Fruit fly (Drosophila melanogaster) whole organism: ENCODE data around the gene CG12231.

ENCODE experiments used
- CG8478 ChIP-seq: fragments of >200 bp; optimal IDR thresholded peaks from 2 replicates; lab custom pipeline; 2018; ENCODE audit warnings: inconsistent platforms
- Dll ChIP-seq: fragments of >200 bp; optimal IDR thresholded peaks from 2 replicates; lab custom pipeline; 2017

- TF ChIP-seq Dll (lab: Kevin White, UChicago), result no peak
- no peak for TF ChIP-seq CG8478 (lab: Kevin White, UChicago)
Measured at dm6 chrX:19504170-19504765, 27.3 kb downstream of the CG12231 start.
